Worm (Caenorhabditis elegans) whole organism, L4/young adult: ENCODE data around the gene glr-2.

Experiments used
- W03F9.2 ChIP-seq: fragments of 150-350 bp; optimal IDR thresholded peaks from 2 replicates; lab custom pipeline; 2014; ENCODE audit warnings: missing biosample characterization, missing genetic modification characterization
- dao-5 ChIP-seq: sonication (generic microtip); optimal IDR thresholded peaks from 2 replicates; lab custom pipeline; 2016; ENCODE audit warnings: missing genotype, missing genetic modification characterization, moderate library complexity, missing compliant biosample characterization

- TF ChIP-seq W03F9.2 (tag; lab: Kevin White, UChicago) (no peak), dao-5 (tag; lab: Kevin White, UChicago) (no peak)
Observed at ce11 chrIII:7095156-7095555, 49.6 kb downstream of the glr-2 start, which contains the start of gene nhr-9.
